Worm (Caenorhabditis elegans) whole organism, L1 larva: ENCODE measurements around the gene ilcr-2.

Experiments used
- C04F5.9 ChIP-seq: sonication (generic microtip); optimal IDR thresholded peaks from 2 replicates; lab custom pipeline; 2016; ENCODE audit warnings: missing genetic modification characterization, missing compliant biosample characterization
- C16A3.4 ChIP-seq: fragments of 150-350 bp; optimal IDR thresholded peaks from 2 replicates; lab custom pipeline; 2014; ENCODE audit warnings: missing biosample characterization, missing genetic modification characterization
- F16B12.6 ChIP-seq: fragments of 150-350 bp; optimal IDR thresholded peaks from 2 replicates; lab custom pipeline; 2014; ENCODE audit warnings: missing biosample characterization, missing genetic modification characterization
- alr-1 ChIP-seq: fragments of 200-800 bp; sonication (Bioruptor generic); optimal IDR thresholded peaks from 2 replicates; lab custom pipeline; 2018; ENCODE audit warnings: borderline replicate concordance, mild to moderate bottlenecking, missing genetic modification characterization, missing compliant biosample characterization
- ama-1 ChIP-seq: fragments of 150-350 bp; optimal IDR thresholded peaks from 2 replicates; lab custom pipeline; 2014
- blmp-1 ChIP-seq: fragments of 150-350 bp; optimal IDR thresholded peaks from 2 replicates; lab custom pipeline; 2014; ENCODE audit warnings: missing biosample characterization, missing genetic modification characterization
- ceh-82 ChIP-seq, 3 experiments: fragments of 150-350 bp in 1 of 3; sonication (generic microtip) in 2 of 3; optimal IDR thresholded peaks; 2 replicates each; lab custom pipeline; 2014 to 2017; ENCODE audit warnings: missing biosample characterization in 3 of 3, missing genetic modification characterization in 3 of 3
- ceh-90 ChIP-seq: sonication (generic microtip); optimal IDR thresholded peaks from 2 replicates; lab custom pipeline; 2016; ENCODE audit warnings: missing genetic modification characterization, missing compliant biosample characterization
- ces-1 ChIP-seq: fragments of 150-350 bp; optimal IDR thresholded peaks from 2 replicates; lab custom pipeline; 2014; ENCODE audit warnings: missing biosample characterization, missing genetic modification reagents, missing genetic modification characterization
- dpl-1 ChIP-seq, 3 experiments: fragments of 150-350 bp in 2 of 3; sonication (generic microtip) in 1 of 3; optimal IDR thresholded peaks; 2 replicates each; lab custom pipeline; 2014 to 2017; ENCODE audit warnings: missing biosample characterization in 3 of 3, missing genetic modification characterization in 3 of 3, missing genetic modification reagents in 3 of 3
- dsc-1 ChIP-seq: sonication (generic microtip); optimal IDR thresholded peaks from 2 replicates; lab custom pipeline; 2016; ENCODE audit warnings: mild to moderate bottlenecking, missing genetic modification characterization, missing compliant biosample characterization
- efl-1 ChIP-seq, 4 experiments: fragments of 150-350 bp; optimal IDR thresholded peaks in 3 of 4; peaks in 1 of 4; 1 replicate in 1 of 4; 2 replicates in 3 of 4; lab custom pipeline; 2014; ENCODE audit warnings: missing biosample characterization in 2 of 4, missing genetic modification characterization in 2 of 4, missing genetic modification reagents in 2 of 4
- egl-13 ChIP-seq: sonication (generic microtip); optimal IDR thresholded peaks from 2 replicates; lab custom pipeline; 2016; ENCODE audit warnings: missing genotype, missing genetic modification reagents, missing genetic modification characterization, missing compliant biosample characterization
- elt-2 ChIP-seq: sonication (generic microtip); optimal IDR thresholded peaks from 2 replicates; lab custom pipeline; 2016; ENCODE audit warnings: missing genetic modification characterization, mild to moderate bottlenecking, inconsistent platforms, missing compliant biosample characterization, missing genetic modification reagents
- elt-3 ChIP-seq, 6 experiments: fragments of 150-350 bp in 1 of 6; sonication (generic microtip); optimal IDR thresholded peaks; 2 replicates each; lab custom pipeline; 2017 to 2018; ENCODE audit warnings: missing biosample characterization in 6 of 6, missing genetic modification characterization in 6 of 6, inconsistent platforms in 1 of 6
- fkh-4 ChIP-seq: sonication (generic microtip); optimal IDR thresholded peaks from 2 replicates; lab custom pipeline; 2016; ENCODE audit warnings: missing compliant biosample characterization, missing genetic modification characterization, borderline replicate concordance
- fkh-8 ChIP-seq: sonication (generic microtip); optimal IDR thresholded peaks from 2 replicates; lab custom pipeline; 2016; ENCODE audit warnings: mild to moderate bottlenecking, missing genetic modification characterization, missing compliant biosample characterization
- fos-1 ChIP-seq: fragments of 150-350 bp; optimal IDR thresholded peaks from 2 replicates; lab custom pipeline; 2014; ENCODE audit warnings: missing biosample characterization, missing genetic modification characterization
- grh-1 ChIP-seq: fragments of 200-800 bp; sonication (Bioruptor generic); IDR thresholded peaks from 2 replicates; pipeline ENCODE4 v1.3.6; 2022; ENCODE audit warnings: missing genetic modification reagents, missing genetic modification characterization, missing compliant biosample characterization
- hlh-4 ChIP-seq: sonication (generic microtip); optimal IDR thresholded peaks from 2 replicates; lab custom pipeline; 2016; ENCODE audit warnings: mild to moderate bottlenecking, missing genetic modification characterization, missing compliant biosample characterization
- hpl-2 ChIP-seq: fragments of 150-350 bp; optimal IDR thresholded peaks from 2 replicates; lab custom pipeline; 2014; ENCODE audit warnings: missing biosample characterization, missing genetic modification reagents, missing genetic modification characterization
- irx-1 ChIP-seq: sonication (generic microtip); optimal IDR thresholded peaks from 2 replicates; lab custom pipeline; 2016; ENCODE audit warnings: missing genetic modification characterization, missing compliant biosample characterization
- jun-1 ChIP-seq: fragments of 150-350 bp; optimal IDR thresholded peaks from 2 replicates; lab custom pipeline; 2014; ENCODE audit warnings: missing biosample characterization, missing genetic modification reagents, missing genetic modification characterization
- lin-14 ChIP-seq: fragments of 200-800 bp; sonication (Bioruptor generic); optimal IDR thresholded peaks from 2 replicates; lab custom pipeline; 2018; ENCODE audit warnings: mild to moderate bottlenecking, missing genetic modification characterization, moderate library complexity, missing compliant biosample characterization
- lin-15B ChIP-seq: fragments of 150-350 bp; sonication (generic microtip); optimal IDR thresholded peaks from 3 replicates; lab custom pipeline; 2014; ENCODE audit warnings: missing biosample characterization, missing genetic modification characterization
- lin-35 ChIP-seq, 2 experiments: fragments of 150-350 bp; optimal IDR thresholded peaks; 2 replicates each; lab custom pipeline; 2014; ENCODE audit warnings: missing biosample characterization in 2 of 2, missing genetic modification characterization in 2 of 2, missing genetic modification reagents in 2 of 2
- lin-39 ChIP-seq: fragments of 150-350 bp; optimal IDR thresholded peaks from 2 replicates; lab custom pipeline; 2014; ENCODE audit warnings: missing biosample characterization, missing genetic modification reagents, missing genetic modification characterization
- lir-3 ChIP-seq: sonication (generic microtip); optimal IDR thresholded peaks from 2 replicates; lab custom pipeline; 2016; ENCODE audit warnings: mild to moderate bottlenecking, missing genetic modification characterization, moderate library complexity, missing compliant biosample characterization; ENCODE audit not compliant: poor library complexity
- mab-9 ChIP-seq: fragments of 200-800 bp; sonication (Bioruptor generic); IDR thresholded peaks from 2 replicates; pipeline ENCODE4 v1.3.6; 2022; ENCODE audit warnings: missing genetic modification reagents, missing genetic modification characterization, missing compliant biosample characterization
- mdl-1 ChIP-seq, 2 experiments: fragments of 150-350 bp; optimal IDR thresholded peaks; 2 replicates each; lab custom pipeline; 2014 to 2017; ENCODE audit warnings: missing biosample characterization in 2 of 2, missing genetic modification characterization in 2 of 2, inconsistent platforms in 1 of 2
- mep-1 ChIP-seq: fragments of 150-350 bp; optimal IDR thresholded peaks from 2 replicates; lab custom pipeline; 2014; ENCODE audit warnings: missing biosample characterization, missing genetic modification characterization
- nhr-12 ChIP-seq: sonication (generic microtip); optimal IDR thresholded peaks from 2 replicates; lab custom pipeline; 2017; ENCODE audit warnings: missing biosample characterization, missing genetic modification characterization
- nhr-237 ChIP-seq: fragments of 150-350 bp; optimal IDR thresholded peaks from 2 replicates; lab custom pipeline; 2014; ENCODE audit warnings: missing biosample characterization, missing genetic modification characterization
- nhr-47 ChIP-seq: sonication (generic microtip); optimal IDR thresholded peaks from 2 replicates; lab custom pipeline; 2016; ENCODE audit warnings: mild to moderate bottlenecking, missing genetic modification characterization, moderate library complexity, missing compliant biosample characterization
- nhr-76 ChIP-seq: sonication (generic microtip); optimal IDR thresholded peaks from 2 replicates; lab custom pipeline; 2017; ENCODE audit warnings: missing biosample characterization, missing genetic modification characterization
- nhr-77 ChIP-seq: fragments of 150-350 bp; optimal IDR thresholded peaks from 2 replicates; lab custom pipeline; 2014; ENCODE audit warnings: missing biosample characterization, missing genetic modification characterization
- nhr-85 ChIP-seq: sonication (generic microtip); peaks from one replicate; lab custom pipeline; 2016; ENCODE audit warnings: missing genetic modification characterization, inconsistent platforms, missing compliant biosample characterization
- nhr-90 ChIP-seq: sonication (generic microtip); optimal IDR thresholded peaks from 2 replicates; lab custom pipeline; 2016; ENCODE audit warnings: mild to moderate bottlenecking, missing genetic modification characterization, missing compliant biosample characterization; ENCODE audit not compliant: poor library complexity
- pag-3 ChIP-seq: sonication (generic microtip); optimal IDR thresholded peaks from 2 replicates; lab custom pipeline; 2017; ENCODE audit warnings: missing genetic modification characterization, mild to moderate bottlenecking, missing compliant biosample characterization, antibody characterized with exemption, borderline replicate concordance; ENCODE audit not compliant: insufficient read depth
- pax-3 ChIP-seq: fragments of 200-800 bp; sonication (Bioruptor generic); optimal IDR thresholded peaks from 2 replicates; lab custom pipeline; 2018; ENCODE audit warnings: mild to moderate bottlenecking, missing genetic modification characterization, moderate library complexity, missing compliant biosample characterization
- pqm-1 ChIP-seq: sonication (generic microtip); optimal IDR thresholded peaks from 3 replicates; lab custom pipeline; 2017; ENCODE audit warnings: missing biosample characterization, missing genetic modification characterization
- rnt-1 ChIP-seq: sonication (generic microtip); optimal IDR thresholded peaks from 2 replicates; lab custom pipeline; 2016; ENCODE audit warnings: mild to moderate bottlenecking, missing genetic modification characterization, moderate library complexity, missing compliant biosample characterization
- skn-1 ChIP-seq: fragments of 150-350 bp; optimal IDR thresholded peaks from 2 replicates; lab custom pipeline; 2014; ENCODE audit warnings: missing biosample characterization, missing genetic modification characterization
- unc-130 ChIP-seq: fragments of 150-350 bp; optimal IDR thresholded peaks from 2 replicates; lab custom pipeline; 2017; ENCODE audit warnings: missing biosample characterization, missing genetic modification characterization, inconsistent platforms
- xbp-1 ChIP-seq: sonication (generic microtip); optimal IDR thresholded peaks from 2 replicates; lab custom pipeline; 2016; ENCODE audit warnings: missing genetic modification characterization, missing compliant biosample characterization
- zag-1 ChIP-seq: fragments of 150-350 bp; optimal IDR thresholded peaks from 2 replicates; lab custom pipeline; 2014; ENCODE audit warnings: missing biosample characterization, missing genetic modification characterization
- ztf-4 ChIP-seq: fragments of 150-350 bp; optimal IDR thresholded peaks from 2 replicates; lab custom pipeline; 2014; ENCODE audit warnings: missing biosample characterization, missing genetic modification characterization

The ilcr-2 gene

ce11 chrII:5465729-5466408 is 9.2 kb upstream of the ilcr-2 start, which contains the start of gene clr-1:
Gene clr-1, plus strand, starts transcription at chrII:5466358.
- peak; percentile 20 for TF ChIP-seq lin-14 (GFP tag; lab: Kevin White, UChicago)
- TF ChIP-seq pax-3 (tag; lab: Kevin White, UChicago) = no peak
- TF ChIP-seq efl-1 (optimal IDR thresholded peaks at IDR 0.05; lab: Kevin White, UChicago) = no peak
- peak in 1 of 2 experiments; percentile 34 for TF ChIP-seq efl-1 (GFP tag; optimal IDR thresholded peaks at IDR 0.05 in 1 of 2; lab: Kevin White, UChicago)
- peak; percentile 39 for TF ChIP-seq rnt-1
- no peak for TF ChIP-seq lin-15B (tag; lab: Kevin White, UChicago)
- peak; percentile 8 for TF ChIP-seq nhr-85 (tag; lab: Kevin White, UChicago)

- TF ChIP-seq efl-1 (optimal IDR thresholded peaks at IDR 0.05; lab: Kevin White, UChicago) (peak; percentile 94 to 98), efl-1 (GFP tag; optimal IDR thresholded peaks at IDR 0.05 in 1 of 2; lab: Kevin White, UChicago) (peak; percentile 99 to 100), nhr-85 (tag; lab: Kevin White, UChicago) (peak; percentile 87), ama-1 (lab: Kevin White, UChicago) (peak; percentile 15), pax-3 (tag; lab: Kevin White, UChicago) (no peak), hlh-4 (no peak), ces-1 (GFP tag; lab: Kevin White, UChicago) (no peak), lin-39 (tag; lab: Kevin White, UChicago) (peak; percentile 41), nhr-237 (tag; lab: Kevin White, UChicago) (no peak), nhr-76 (tag; lab: Kevin White, UChicago) (no peak), fos-1 (tag; lab: Kevin White, UChicago) (peak; percentile 45), elt-2 (tag; lab: Kevin White, UChicago) (peak; percentile 61), nhr-77 (peak; percentile 37), unc-130 (peak; percentile 58), elt-3 (tag; optimal IDR thresholded peaks at IDR 0.05; lab: Kevin White, UChicago) (peak in 1 of 6 experiments; percentile 72), zag-1 (no peak), dpl-1 (GFP tag; optimal IDR thresholded peaks at IDR 0.05; lab: Kevin White, UChicago) (peak; percentile 96 to 98 (median 97)), nhr-47 (tag; lab: Kevin White, UChicago) (peak; percentile 81), lin-15B (tag; lab: Kevin White, UChicago) (peak; percentile 31), dsc-1 (tag; lab: Kevin White, UChicago) (peak; percentile 59), C04F5.9 (tag; lab: Kevin White, UChicago) (peak; percentile 4), fkh-4 (tag; lab: Kevin White, UChicago) (no peak), mab-9 (GFP tag; lab: Robert Waterston, UW) (peak; percentile 36; the same call in 1 of the 2 replicates), alr-1 (tag; lab: Kevin White, UChicago) (no peak), F16B12.6 (tag; lab: Kevin White, UChicago) (peak; percentile 98), pag-3 (no peak), hpl-2 (GFP tag; lab: Kevin White, UChicago) (no peak), irx-1 (tag; lab: Kevin White, UChicago) (peak; percentile 38), jun-1 (tag; lab: Kevin White, UChicago) (peak; percentile 58), pqm-1 (tag; lab: Kevin White, UChicago) (no peak), mdl-1 (tag; optimal IDR thresholded peaks at IDR 0.05; lab: Kevin White, UChicago) (peak in 1 of 2 experiments; percentile 28), ceh-82 (tag; optimal IDR thresholded peaks at IDR 0.05; lab: Kevin White, UChicago) (peak; percentile 51 to 73 (median 67)), grh-1 (peak; percentile 54), mep-1 (tag; lab: Kevin White, UChicago) (peak; percentile 84), blmp-1 (peak; percentile 59), nhr-90 (tag; lab: Kevin White, UChicago) (peak; percentile 64), lir-3 (tag; lab: Kevin White, UChicago) (peak; percentile 41), rnt-1 (peak; percentile 79), nhr-12 (no peak), lin-35 (GFP tag; optimal IDR thresholded peaks at IDR 0.05; lab: Kevin White, UChicago) (peak; percentile 97 to 98), egl-13 (tag; lab: Kevin White, UChicago) (no peak), fkh-8 (tag; lab: Kevin White, UChicago) (peak; percentile 36), ceh-90 (tag; lab: Kevin White, UChicago) (no peak), xbp-1 (tag; lab: Kevin White, UChicago) (peak; percentile 67), skn-1 (tag; lab: Kevin White, UChicago) (peak; percentile 52), ztf-4 (tag; lab: Kevin White, UChicago) (no peak), C16A3.4 (tag; lab: Kevin White, UChicago) (peak; percentile 80)
Measured at ce11 chrII:5473946-5474423, 1.1 kb upstream of the ilcr-2 start, which contains the start of gene mrps-16. Gene mrps-16, plus strand, starts transcription at chrII:5474373.
